Worm (Caenorhabditis elegans) whole organism, L3 larva: ENCODE results near the gene pdzd-8.
A peak's percentile ranks its signal among the peaks of the same experiment; 100 is the strongest.

Experiments used
- R02D3.7 ChIP-seq: fragments of 150-350 bp; optimal IDR thresholded peaks from 2 replicates; lab custom pipeline; 2014; ENCODE audit warnings: missing biosample characterization, missing genetic modification characterization
- ZK546.5 ChIP-seq: sonication (generic microtip); optimal IDR thresholded peaks from 2 replicates; lab custom pipeline; 2017; ENCODE audit warnings: missing biosample characterization, missing genetic modification characterization
- aly-2 ChIP-seq: fragments of 150-350 bp; optimal IDR thresholded peaks from 2 replicates; lab custom pipeline; 2014; ENCODE audit warnings: missing biosample characterization, missing genetic modification characterization
- elt-3 ChIP-seq, 3 experiments: fragments of 150-350 bp in 1 of 3; sonication (generic microtip) in 2 of 3; optimal IDR thresholded peaks; 2 replicates in 2 of 3; 4 replicates in 1 of 3; lab custom pipeline; 2014 to 2017; ENCODE audit warnings: missing biosample characterization in 3 of 3, missing genetic modification characterization in 3 of 3
- fkh-10 ChIP-seq: sonication (generic microtip); optimal IDR thresholded peaks from 2 replicates; lab custom pipeline; 2017; ENCODE audit warnings: missing biosample characterization, missing genetic modification reagents, missing genetic modification characterization
- fos-1 ChIP-seq: fragments of 150-350 bp; optimal IDR thresholded peaks from 2 replicates; lab custom pipeline; 2014; ENCODE audit warnings: missing biosample characterization, missing genetic modification characterization
- lin-39 ChIP-seq: fragments of 150-350 bp; optimal IDR thresholded peaks from 2 replicates; lab custom pipeline; 2018; ENCODE audit warnings: missing biosample characterization, missing genetic modification reagents, missing genetic modification characterization
- nhr-11 ChIP-seq: fragments of 150-350 bp; optimal IDR thresholded peaks from 2 replicates; lab custom pipeline; 2014; ENCODE audit warnings: missing biosample characterization, missing genetic modification characterization
- nhr-28 ChIP-seq: fragments of 150-350 bp; optimal IDR thresholded peaks from 2 replicates; lab custom pipeline; 2014; ENCODE audit warnings: missing biosample characterization, missing genetic modification characterization
- pha-4 ChIP-seq: fragments of 150-350 bp; optimal IDR thresholded peaks from 2 replicates; lab custom pipeline; 2014; ENCODE audit warnings: missing biosample characterization, missing genetic modification reagents, missing genetic modification characterization
- snpc-4 ChIP-seq: fragments of 150-350 bp; optimal IDR thresholded peaks from 2 replicates; lab custom pipeline; 2014; ENCODE audit warnings: missing biosample characterization, missing genetic modification characterization
- tbx-2 ChIP-seq: sonication (generic microtip); optimal IDR thresholded peaks from 2 replicates; lab custom pipeline; 2016; ENCODE audit warnings: mild to moderate bottlenecking, missing genetic modification characterization, missing compliant biosample characterization
- ztf-4 ChIP-seq: fragments of 150-350 bp; optimal IDR thresholded peaks from 2 replicates; lab custom pipeline; 2014; ENCODE audit warnings: missing biosample characterization, missing genetic modification characterization

- TF ChIP-seq nhr-28 (tag; lab: Kevin White, UChicago) (no peak), aly-2 (tag; lab: Kevin White, UChicago) (no peak), tbx-2 (tag; lab: Kevin White, UChicago) (no peak), nhr-11 (peak; percentile 17), snpc-4 (tag; lab: Kevin White, UChicago) (no peak), elt-3 (tag; optimal IDR thresholded peaks at IDR 0.05; lab: Kevin White, UChicago) (no peak), lin-39 (tag; lab: Kevin White, UChicago) (no peak), fkh-10 (GFP tag; lab: Kevin White, UChicago) (no peak), fos-1 (no peak), pha-4 (tag; lab: Kevin White, UChicago) (no peak), ZK546.5 (tag; lab: Kevin White, UChicago) (no peak), R02D3.7 (no peak), ztf-4 (tag; lab: Kevin White, UChicago) (no peak)
These were observed 2.7 kb downstream of the pdzd-8 start for ce11 chrIV:8978047-8978446.
